Worm (Caenorhabditis elegans) whole organism, late embryonic: Measurements from ENCODE around the gene F40A3.2.
A peak's percentile ranks its signal among the peaks of the same experiment; 100 is the strongest.

Experiments
- F13H6.1 ChIP-seq: sonication (generic microtip); optimal IDR thresholded peaks from 2 replicates; lab custom pipeline; 2016; ENCODE audit warnings: missing genetic modification characterization, missing compliant biosample characterization
- K02D7.2 ChIP-seq: sonication (generic microtip); optimal IDR thresholded peaks from 2 replicates; lab custom pipeline; 2017; ENCODE audit warnings: mild to moderate bottlenecking, missing genetic modification characterization, missing compliant biosample characterization
- K09A11.1 ChIP-seq: sonication (generic microtip); optimal IDR thresholded peaks from 2 replicates; lab custom pipeline; 2017; ENCODE audit warnings: antibody characterized with exemption, mild to moderate bottlenecking, missing genetic modification characterization, missing compliant biosample characterization; ENCODE audit not compliant: insufficient read depth
- T23F11.4 ChIP-seq: fragments of 200-800 bp; sonication (Bioruptor generic); optimal IDR thresholded peaks from 2 replicates; lab custom pipeline; 2018; ENCODE audit warnings: mild to moderate bottlenecking, missing genetic modification characterization, missing compliant biosample characterization
- Y22D7AL.16 ChIP-seq: sonication (generic microtip); optimal IDR thresholded peaks from 2 replicates; lab custom pipeline; 2016; ENCODE audit warnings: missing genetic modification characterization, missing compliant biosample characterization
- ama-1 ChIP-seq: fragments of 150-350 bp; optimal IDR thresholded peaks from 2 replicates; lab custom pipeline; 2014
- ceh-14 ChIP-seq: sonication (generic microtip); optimal IDR thresholded peaks from 2 replicates; lab custom pipeline; 2016; ENCODE audit warnings: missing genotype, missing genetic modification characterization, missing compliant biosample characterization
- ceh-18 ChIP-seq: sonication (generic microtip); optimal IDR thresholded peaks from 2 replicates; lab custom pipeline; 2016; ENCODE audit warnings: missing genetic modification characterization, missing compliant biosample characterization
- ceh-19 ChIP-seq: fragments of 200-800 bp; sonication (Bioruptor generic); optimal IDR thresholded peaks from 2 replicates; lab custom pipeline; 2018; ENCODE audit warnings: mild to moderate bottlenecking, missing genetic modification characterization, missing compliant biosample characterization
- ceh-24 ChIP-seq: sonication (generic microtip); optimal IDR thresholded peaks from 2 replicates; lab custom pipeline; 2016; ENCODE audit warnings: mild to moderate bottlenecking, missing genetic modification characterization, missing compliant biosample characterization
- ceh-30 ChIP-seq: fragments of 150-350 bp; optimal IDR thresholded peaks from 2 replicates; lab custom pipeline; 2014; ENCODE audit warnings: missing biosample characterization, missing genetic modification characterization
- ceh-31 ChIP-seq: sonication (generic microtip); optimal IDR thresholded peaks from 2 replicates; lab custom pipeline; 2016; ENCODE audit warnings: missing genetic modification characterization, missing compliant biosample characterization
- ceh-34 ChIP-seq: sonication (generic microtip); optimal IDR thresholded peaks from 2 replicates; lab custom pipeline; 2016; ENCODE audit warnings: mild to moderate bottlenecking, missing genetic modification characterization, missing compliant biosample characterization
- ceh-45 ChIP-seq: fragments of 200-800 bp; sonication (Bioruptor generic); IDR thresholded peaks from 2 replicates; pipeline ENCODE4 v1.3.6; 2022; ENCODE audit warnings: missing genetic modification reagents, missing genetic modification characterization, missing compliant biosample characterization
- ceh-48 ChIP-seq: sonication (generic microtip); optimal IDR thresholded peaks from 2 replicates; lab custom pipeline; 2016; ENCODE audit warnings: missing genetic modification characterization, inconsistent platforms, missing compliant biosample characterization
- ceh-6 ChIP-seq: fragments of 200-800 bp; sonication (Bioruptor generic); optimal IDR thresholded peaks from 2 replicates; lab custom pipeline; 2018; ENCODE audit warnings: mild to moderate bottlenecking, missing genetic modification characterization, missing compliant biosample characterization
- ceh-9 ChIP-seq: sonication (generic microtip); optimal IDR thresholded peaks from 2 replicates; lab custom pipeline; 2016; ENCODE audit warnings: mild to moderate bottlenecking, missing genetic modification characterization, inconsistent platforms, missing compliant biosample characterization
- che-1 ChIP-seq: sonication (generic microtip); optimal IDR thresholded peaks from 2 replicates; lab custom pipeline; 2016; ENCODE audit warnings: mild to moderate bottlenecking, missing genetic modification characterization, missing compliant biosample characterization
- dmd-4 ChIP-seq: sonication (generic microtip); optimal IDR thresholded peaks from 2 replicates; lab custom pipeline; 2016; ENCODE audit warnings: borderline replicate concordance, missing genetic modification characterization, missing compliant biosample characterization
- elt-2 ChIP-seq: sonication (generic microtip); optimal IDR thresholded peaks from 2 replicates; lab custom pipeline; 2016; ENCODE audit warnings: missing genetic modification reagents, missing genetic modification characterization, missing compliant biosample characterization
- ets-4 ChIP-seq: sonication (generic microtip); optimal IDR thresholded peaks from 2 replicates; lab custom pipeline; 2016; ENCODE audit warnings: missing genetic modification characterization, missing compliant biosample characterization
- eyg-1 ChIP-seq: sonication (generic microtip); optimal IDR thresholded peaks from 2 replicates; lab custom pipeline; 2016; ENCODE audit warnings: missing genotype, missing genetic modification characterization, missing compliant biosample characterization
- fax-1 ChIP-seq: sonication (generic microtip); optimal IDR thresholded peaks from 2 replicates; lab custom pipeline; 2016; ENCODE audit warnings: missing genotype, missing genetic modification characterization, missing compliant biosample characterization
- fkh-10 ChIP-seq: fragments of 150-350 bp; optimal IDR thresholded peaks from 2 replicates; lab custom pipeline; 2014; ENCODE audit warnings: missing biosample characterization, missing genetic modification reagents, missing genetic modification characterization
- fkh-6 ChIP-seq: sonication (generic microtip); optimal IDR thresholded peaks from 2 replicates; lab custom pipeline; 2016; ENCODE audit warnings: missing genetic modification characterization, missing compliant biosample characterization
- gmeb-2 ChIP-seq: sonication (generic microtip); optimal IDR thresholded peaks from 2 replicates; lab custom pipeline; 2016; ENCODE audit warnings: missing genetic modification characterization, inconsistent platforms, missing compliant biosample characterization
- hlh-13 ChIP-seq: fragments of 200-800 bp; sonication (Bioruptor generic); optimal IDR thresholded peaks from 2 replicates; lab custom pipeline; 2018; ENCODE audit warnings: mild to moderate bottlenecking, missing genetic modification characterization, missing compliant biosample characterization
- hlh-30 ChIP-seq: sonication (generic microtip); optimal IDR thresholded peaks from 2 replicates; lab custom pipeline; 2017; ENCODE audit warnings: antibody characterized with exemption, missing genetic modification characterization, missing compliant biosample characterization; ENCODE audit not compliant: insufficient read depth
- hlh-6 ChIP-seq: sonication (generic microtip); optimal IDR thresholded peaks from 2 replicates; lab custom pipeline; 2016; ENCODE audit warnings: missing genotype, missing genetic modification characterization, missing compliant biosample characterization
- mec-3 ChIP-seq: sonication (generic microtip); optimal IDR thresholded peaks from 2 replicates; lab custom pipeline; 2016; ENCODE audit warnings: borderline replicate concordance, missing genetic modification characterization, missing compliant biosample characterization
- nhr-232 ChIP-seq: sonication (generic microtip); optimal IDR thresholded peaks from 2 replicates; lab custom pipeline; 2016; ENCODE audit warnings: missing genetic modification characterization, missing compliant biosample characterization
- npax-4 ChIP-seq: sonication (generic microtip); optimal IDR thresholded peaks from 2 replicates; lab custom pipeline; 2016; ENCODE audit warnings: missing genetic modification characterization, missing compliant biosample characterization
- odd-2 ChIP-seq: sonication (generic microtip); optimal IDR thresholded peaks from 2 replicates; lab custom pipeline; 2017; ENCODE audit warnings: antibody characterized with exemption, mild to moderate bottlenecking, missing genetic modification characterization, missing compliant biosample characterization
- pat-9 ChIP-seq: fragments of 200-800 bp; sonication (Bioruptor generic); optimal IDR thresholded peaks from 2 replicates; lab custom pipeline; 2018; ENCODE audit warnings: mild to moderate bottlenecking, missing genetic modification characterization, moderate library complexity, missing compliant biosample characterization
- pha-2 ChIP-seq: sonication (generic microtip); optimal IDR thresholded peaks from 2 replicates; lab custom pipeline; 2017; ENCODE audit warnings: mild to moderate bottlenecking, missing genetic modification characterization, missing compliant biosample characterization
- pha-4 ChIP-seq: fragments of 150-350 bp; optimal IDR thresholded peaks from 2 replicates; lab custom pipeline; 2018; ENCODE audit warnings: missing biosample characterization, missing genetic modification reagents, missing genetic modification characterization
- pqm-1 ChIP-seq: sonication (generic microtip); optimal IDR thresholded peaks from 2 replicates; lab custom pipeline; 2016; ENCODE audit warnings: missing genetic modification characterization, missing compliant biosample characterization
- pros-1 ChIP-seq: fragments of 150-350 bp; optimal IDR thresholded peaks from 2 replicates; lab custom pipeline; 2014; ENCODE audit warnings: missing biosample characterization, missing genetic modification reagents, missing genetic modification characterization
- rnt-1 ChIP-seq: sonication (generic microtip); optimal IDR thresholded peaks from 2 replicates; lab custom pipeline; 2016; ENCODE audit warnings: missing genetic modification characterization, missing compliant biosample characterization
- sox-2 ChIP-seq: fragments of 200-800 bp; sonication (Bioruptor generic); IDR thresholded peaks from 2 replicates; pipeline ENCODE4 v1.3.6; 2022; ENCODE audit warnings: missing genetic modification reagents, missing genetic modification characterization, missing compliant biosample characterization
- sox-4 ChIP-seq: sonication (generic microtip); optimal IDR thresholded peaks from 2 replicates; lab custom pipeline; 2017; ENCODE audit warnings: mild to moderate bottlenecking, missing genetic modification characterization, inconsistent platforms, missing compliant biosample characterization
- syd-9 ChIP-seq: sonication (generic microtip); optimal IDR thresholded peaks from 2 replicates; lab custom pipeline; 2016; ENCODE audit warnings: mild to moderate bottlenecking, missing genetic modification characterization, moderate library complexity, missing compliant biosample characterization
- tbx-2 ChIP-seq: sonication (generic microtip); optimal IDR thresholded peaks from 2 replicates; lab custom pipeline; 2016; ENCODE audit warnings: missing genetic modification characterization, missing compliant biosample characterization
- ttx-3 ChIP-seq: sonication (generic microtip); optimal IDR thresholded peaks from 2 replicates; lab custom pipeline; 2016; ENCODE audit warnings: missing genetic modification reagents, missing genetic modification characterization, missing compliant biosample characterization
- unc-55 ChIP-seq: sonication (generic microtip); optimal IDR thresholded peaks from 2 replicates; lab custom pipeline; 2017; ENCODE audit warnings: missing biosample characterization, missing genetic modification reagents, missing genetic modification characterization
- unc-86 ChIP-seq: sonication (generic microtip); optimal IDR thresholded peaks from 2 replicates; lab custom pipeline; 2016; ENCODE audit warnings: missing genetic modification characterization, missing compliant biosample characterization

Gene F40A3.2

ce11 chrV:7854603-7855002 is 24.1 kb upstream of the F40A3.2 start, which contains the start of the genes C37C3.9 and C37C3.18 (continued):
- TF ChIP-seq hlh-6 (tag; lab: Kevin White, UChicago) = no peak
- TF ChIP-seq Y22D7AL.16 (tag; lab: Kevin White, UChicago) = no peak
- no peak for TF ChIP-seq pha-4 (tag; lab: Kevin White, UChicago)
- TF ChIP-seq ceh-48 (tag; lab: Kevin White, UChicago) = no peak
- peak; percentile 19 for TF ChIP-seq tbx-2 (tag; lab: Kevin White, UChicago)
- TF ChIP-seq elt-2 (tag; lab: Kevin White, UChicago) = no peak
- TF ChIP-seq sox-2 (GFP tag; lab: Robert Waterston, UW) = no peak
- TF ChIP-seq mec-3 (tag; lab: Kevin White, UChicago) = no peak
- no peak for TF ChIP-seq pros-1 (tag; lab: Kevin White, UChicago)
- no peak for TF ChIP-seq fkh-10
- TF ChIP-seq ceh-14 (tag; lab: Kevin White, UChicago) = no peak
- TF ChIP-seq pha-2 (tag; lab: Kevin White, UChicago) = no peak
- TF ChIP-seq hlh-13 (GFP tag; lab: Kevin White, UChicago) = no peak
- peak; percentile 58 for TF ChIP-seq rnt-1 (tag; lab: Kevin White, UChicago)
- TF ChIP-seq odd-2 = no peak
- TF ChIP-seq fkh-6 (tag; lab: Kevin White, UChicago) = no peak
- no peak for TF ChIP-seq fax-1 (tag; lab: Kevin White, UChicago)
- TF ChIP-seq ceh-34 = peak; percentile 29
- peak; percentile 6 for TF ChIP-seq hlh-30 (tag; lab: Kevin White, UChicago)
- TF ChIP-seq syd-9 (tag; lab: Kevin White, UChicago) = no peak
- no peak for TF ChIP-seq ceh-24
- no peak for TF ChIP-seq K09A11.1 (tag; lab: Kevin White, UChicago)
- TF ChIP-seq gmeb-2 (tag; lab: Kevin White, UChicago) = no peak
- peak; percentile 48 for TF ChIP-seq ceh-18 (tag; lab: Kevin White, UChicago)
- no peak for TF ChIP-seq ceh-19 (GFP tag; lab: Kevin White, UChicago)
- no peak for TF ChIP-seq sox-4 (tag; lab: Kevin White, UChicago)
- TF ChIP-seq K02D7.2 (tag; lab: Kevin White, UChicago) = no peak
- no peak for TF ChIP-seq F13H6.1 (tag; lab: Kevin White, UChicago)
- TF ChIP-seq ttx-3 (tag; lab: Kevin White, UChicago) = no peak
- no peak for TF ChIP-seq dmd-4 (tag; lab: Kevin White, UChicago)
- no peak for TF ChIP-seq npax-4
- TF ChIP-seq ceh-9 (tag; lab: Kevin White, UChicago) = no peak
- no peak for TF ChIP-seq nhr-232 (tag; lab: Kevin White, UChicago)
- TF ChIP-seq T23F11.4 (GFP tag; lab: Kevin White, UChicago) = peak; percentile 39
- peak; percentile 73 for TF ChIP-seq unc-55 (GFP tag; lab: Kevin White, UChicago)
- TF ChIP-seq pqm-1 (tag; lab: Kevin White, UChicago) = peak; percentile 31
- TF ChIP-seq ceh-45 = no peak

DNA sequence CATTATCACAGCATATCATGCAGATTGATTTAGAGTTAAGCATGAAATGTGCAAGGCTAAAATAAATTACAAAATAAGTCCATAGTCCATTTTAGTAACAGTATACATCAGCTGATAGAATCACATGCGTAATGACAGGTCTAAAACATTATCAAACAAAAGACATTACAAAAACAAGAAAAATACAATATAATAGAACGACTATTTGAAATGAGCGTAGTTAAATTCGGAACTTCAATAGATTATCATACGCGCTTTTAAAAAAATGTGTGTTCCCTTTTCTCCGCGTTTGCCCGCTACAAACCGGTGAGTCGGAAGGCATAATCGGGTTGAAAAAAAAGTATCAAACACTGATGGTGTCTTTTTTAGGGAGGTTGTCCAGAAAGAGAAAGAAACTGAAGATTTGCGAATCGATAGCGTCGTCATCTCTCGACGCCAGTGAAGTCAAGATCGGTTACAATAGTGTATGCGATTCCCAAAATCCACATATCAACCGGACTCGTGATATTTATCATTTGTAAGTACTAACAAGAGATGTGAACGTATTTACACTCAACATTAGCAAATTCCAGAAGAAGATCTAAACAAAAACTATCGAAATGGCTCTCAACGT is 23.2 kb upstream of the F40A3.2 start, which contains the start of gene C37C3.2:
Gene C37C3.2, plus strand, starts transcription at position 563 of the 613 bp plus-strand sequence.
- TF ChIP-seq tbx-2 (tag; lab: Kevin White, UChicago) = no peak
- no peak for TF ChIP-seq ceh-30 (tag; lab: Kevin White, UChicago)
- TF ChIP-seq ceh-6 (GFP tag; lab: Kevin White, UChicago) = no peak
- TF ChIP-seq ttx-3 (tag; lab: Kevin White, UChicago) = no peak
- no peak for TF ChIP-seq pat-9
- TF ChIP-seq eyg-1 = no peak
- no peak for TF ChIP-seq ets-4 (tag; lab: Kevin White, UChicago)
- no peak for TF ChIP-seq ceh-31
- TF ChIP-seq fkh-10 = no peak
- TF ChIP-seq unc-86 = no peak
- TF ChIP-seq pha-2 (tag; lab: Kevin White, UChicago) = no peak
- no peak for TF ChIP-seq pqm-1 (tag; lab: Kevin White, UChicago)
- TF ChIP-seq fkh-6 (tag; lab: Kevin White, UChicago) = no peak
- no peak for TF ChIP-seq che-1
- TF ChIP-seq dmd-4 (tag; lab: Kevin White, UChicago) = no peak
- no peak for TF ChIP-seq ama-1 (lab: Kevin White, UChicago)
